Fruit fly (Drosophila melanogaster): ENCODE measurements around the gene CG11885.

Gene CG11885

dm6 chr2L:470336-470934 lies 49.2 kb upstream of the CG11885 start (continued):
- TF ChIP-seq CG11093 (GFP tag; IDR thresholded peaks at IDR 0.05), result peak; percentile 66; the same call in 2 of the 3 replicates
- TF ChIP-seq ken (GFP tag; IDR thresholded peaks at IDR 0.05), result peak; percentile 64; the same call in 2 of the 3 replicates
- peak; percentile 68 for TF ChIP-seq Max (GFP tag; optimal IDR thresholded peaks at IDR 0.05)
- no peak for TF ChIP-seq fru (optimal IDR thresholded peaks at IDR 0.05)
- TF ChIP-seq Dip3 (GFP tag; optimal IDR thresholded peaks at IDR 0.05), result peak; percentile 92
- peak; percentile 79 for TF ChIP-seq zfh2 (GFP tag; optimal IDR thresholded peaks at IDR 0.05)
- TF ChIP-seq wek (GFP tag; optimal IDR thresholded peaks at IDR 0.05), result no peak
- 0 out of 2 replicates have a peak, but pooled peaks have one; percentile 22 for TF ChIP-seq ro (GFP tag; IDR thresholded peaks at IDR 0.05)
- no peak for TF ChIP-seq dimm (GFP tag; IDR thresholded peaks at IDR 0.05)
- peak; percentile 79 for TF ChIP-seq CoRest (tag; optimal IDR thresholded peaks at IDR 0.05)
- no peak for TF ChIP-seq onecut (GFP tag; IDR thresholded peaks at IDR 0.05)
- TF ChIP-seq row (GFP tag; IDR thresholded peaks at IDR 0.05), result peak; percentile 95
- TF ChIP-seq E2f2 (GFP tag; IDR thresholded peaks at IDR 0.05), result peak; percentile 40
- no peak for TF ChIP-seq NFAT (GFP tag; IDR thresholded peaks at IDR 0.05)
- TF ChIP-seq caup (GFP tag; optimal IDR thresholded peaks at IDR 0.05; ENCODE audit: severe bottlenecking), result peak; percentile 69
- peak; percentile 88 for TF ChIP-seq dysf (GFP tag; IDR thresholded peaks at IDR 0.05)
- TF ChIP-seq dati (GFP tag; IDR thresholded peaks at IDR 0.05), result no peak
- peak; percentile 87 for TF ChIP-seq lilli (GFP tag; optimal IDR thresholded peaks at IDR 0.05)
- peak; percentile 63 for TF ChIP-seq CG7556 (GFP tag; optimal IDR thresholded peaks at IDR 0.05)
- no peak for TF ChIP-seq CG1024 (GFP tag; IDR thresholded peaks at IDR 0.05)
- TF ChIP-seq cato (GFP tag; optimal IDR thresholded peaks at IDR 0.05; ENCODE audit: borderline replicate concordance), result peak; percentile 43
- TF ChIP-seq CG2678 (tag; optimal IDR thresholded peaks at IDR 0.05), result peak; percentile 86
- 0 out of 2 replicates have a peak, but pooled peaks have one; percentile 41 for TF ChIP-seq klu (GFP tag; IDR thresholded peaks at IDR 0.05)
- TF ChIP-seq MTF-1 (GFP tag; optimal IDR thresholded peaks at IDR 0.05; ENCODE audit: borderline replicate concordance), result no peak
- peak; percentile 71 for TF ChIP-seq CG9817 (tag; optimal IDR thresholded peaks at IDR 0.05)
- no peak for TF ChIP-seq CG16813 (GFP tag; IDR thresholded peaks at IDR 0.05; ENCODE audit: partially characterized antibody)
- no peak for TF ChIP-seq hth (optimal IDR thresholded peaks at IDR 0.05)
- peak; percentile 63 for TF ChIP-seq CG18619 (GFP tag; optimal IDR thresholded peaks at IDR 0.05)
- TF ChIP-seq CG13624 (GFP tag; optimal IDR thresholded peaks at IDR 0.05), result peak; percentile 83
- peak; percentile 30 for TF ChIP-seq run (tag; optimal IDR thresholded peaks at IDR 0.05)
- TF ChIP-seq chinmo (GFP tag; IDR thresholded peaks at IDR 0.05; ENCODE audit: partially characterized antibody), result peak; percentile 93
- TF ChIP-seq CG13287 (GFP tag; IDR thresholded peaks at IDR 0.05; ENCODE audit: partially characterized antibody), result no peak
- TF ChIP-seq CG14860 (GFP tag; IDR thresholded peaks at IDR 0.05; ENCODE audit: partially characterized antibody), result no peak
- peak; percentile 82 for TF ChIP-seq CG11695 (GFP tag; IDR thresholded peaks at IDR 0.05)
- TF ChIP-seq ara (GFP tag; IDR thresholded peaks at IDR 0.05), result peak; percentile 70; the same call in 1 of the 2 replicates
- peak; percentile 95 for TF ChIP-seq gro (GFP tag; optimal IDR thresholded peaks at IDR 0.05)
- peak; percentile 69 for TF ChIP-seq Hand (GFP tag; optimal IDR thresholded peaks at IDR 0.05)
- peak; percentile 79 for TF ChIP-seq phol (tag; optimal IDR thresholded peaks at IDR 0.05)
- TF ChIP-seq repo (GFP tag; optimal IDR thresholded peaks at IDR 0.05), result peak; percentile 50
- no peak for TF ChIP-seq CG17802 (tag; optimal IDR thresholded peaks at IDR 0.05)
- TF ChIP-seq usp (GFP tag; optimal IDR thresholded peaks at IDR 0.05), result no peak
- no peak for TF ChIP-seq nerfin-2 (GFP tag; IDR thresholded peaks at IDR 0.05; ENCODE audit: partially characterized antibody)
- TF ChIP-seq Kr (GFP tag; optimal IDR thresholded peaks at IDR 0.05), result no peak
- TF ChIP-seq PHDP (tag; optimal IDR thresholded peaks at IDR 0.05), result peak; percentile 83
- peak; percentile 66 for TF ChIP-seq da (GFP tag; optimal IDR thresholded peaks at IDR 0.05)
- peak; percentile 82 for TF ChIP-seq ems (GFP tag; optimal IDR thresholded peaks at IDR 0.05)
- peak; percentile 15 for TF ChIP-seq CG10565 (GFP tag; optimal IDR thresholded peaks at IDR 0.05)
- peak; percentile 79 for TF ChIP-seq lmd (GFP tag; IDR thresholded peaks at IDR 0.05)
- peak; percentile 26 for TF ChIP-seq CG11085 (GFP tag; IDR thresholded peaks at IDR 0.05)
- 0 out of 2 replicates have a peak, but pooled peaks have one; percentile 27 for TF ChIP-seq gt (GFP tag; IDR thresholded peaks at IDR 0.05)

Data from whole organism, embryonic.